Worm (Caenorhabditis elegans): ENCODE measurements around the gene sri-62.

sri-62 gene

ce11 chrII:2698378-2698777 lies at the start of gene sri-62:
sri-62 (minus strand) TSS chrII:2698478.
- TF ChIP-seq lin-11 (tag; optimal IDR thresholded peaks at IDR 0.05) (no peak), eyg-1 (tag; optimal IDR thresholded peaks at IDR 0.05) (no peak), nhr-232 (tag; optimal IDR thresholded peaks at IDR 0.05) (no peak), tbx-7 (tag; optimal IDR thresholded peaks at IDR 0.05) (no peak), pax-1 (tag; optimal IDR thresholded peaks at IDR 0.05) (no peak), pha-2 (tag; optimal IDR thresholded peaks at IDR 0.05) (no peak), pat-9 (tag; optimal IDR thresholded peaks at IDR 0.05) (no peak), pha-4 (tag; optimal IDR thresholded peaks at IDR 0.05) (no peak), ttx-3 (tag; optimal IDR thresholded peaks at IDR 0.05) (no peak), syd-9 (tag; optimal IDR thresholded peaks at IDR 0.05) (no peak), hlh-15 (tag; optimal IDR thresholded peaks at IDR 0.05) (no peak), ceh-14 (tag; optimal IDR thresholded peaks at IDR 0.05) (no peak), madf-2 (tag; optimal IDR thresholded peaks at IDR 0.05) (no peak), ztf-16 (tag; optimal IDR thresholded peaks at IDR 0.05) (no peak), T23F11.4 (GFP tag; optimal IDR thresholded peaks at IDR 0.05) (no peak), ama-1 (optimal IDR thresholded peaks at IDR 0.05) (no peak), ceh-19 (GFP tag; optimal IDR thresholded peaks at IDR 0.05) (no peak), unc-3 (GFP tag; conservative IDR thresholded peaks at IDR 0.05) (no peak), unc-3 (tag; optimal IDR thresholded peaks at IDR 0.05) (no peak), ets-4 (tag; optimal IDR thresholded peaks at IDR 0.05) (no peak)

- no peak for TF ChIP-seq ahr-1 (tag; optimal IDR thresholded peaks at IDR 0.05)
- no peak for TF ChIP-seq ceh-6 (GFP tag; optimal IDR thresholded peaks at IDR 0.05)
- no peak for TF ChIP-seq pqm-1 (tag; optimal IDR thresholded peaks at IDR 0.05)
- TF ChIP-seq madf-2 (tag; optimal IDR thresholded peaks at IDR 0.05): no peak
- no peak for TF ChIP-seq Y22D7AL.16 (tag; optimal IDR thresholded peaks at IDR 0.05)
- no peak for TF ChIP-seq pax-1 (tag; optimal IDR thresholded peaks at IDR 0.05)
- no peak for TF ChIP-seq syd-9 (tag; optimal IDR thresholded peaks at IDR 0.05)
- TF ChIP-seq pag-3 (tag; optimal IDR thresholded peaks at IDR 0.05; ENCODE audit: borderline replicate concordance): no peak
- no peak for TF ChIP-seq unc-55 (GFP tag; optimal IDR thresholded peaks at IDR 0.05)
- TF ChIP-seq zip-5 (tag; optimal IDR thresholded peaks at IDR 0.05): no peak
- no peak for TF ChIP-seq ref-2 (tag; optimal IDR thresholded peaks at IDR 0.05)
- no peak for TF ChIP-seq sdc-2 (tag; optimal IDR thresholded peaks at IDR 0.05)
- TF ChIP-seq F13H6.1 (tag; optimal IDR thresholded peaks at IDR 0.05): no peak
- TF ChIP-seq pros-1 (tag; optimal IDR thresholded peaks at IDR 0.05): no peak
- no peak for TF ChIP-seq fax-1 (tag; optimal IDR thresholded peaks at IDR 0.05)
- no peak for TF ChIP-seq dmd-4 (tag; optimal IDR thresholded peaks at IDR 0.05; ENCODE audit: borderline replicate concordance)
- no peak for TF ChIP-seq ceh-2 (tag; optimal IDR thresholded peaks at IDR 0.05)
- no peak for TF ChIP-seq ceh-31 (tag; optimal IDR thresholded peaks at IDR 0.05)
- TF ChIP-seq odd-2 (tag; optimal IDR thresholded peaks at IDR 0.05): no peak
- no peak for TF ChIP-seq ceh-48 (tag; optimal IDR thresholded peaks at IDR 0.05)
Observed at ce11 chrII:2742251-2742650, 44.0 kb upstream of the sri-62 start, which contains the start of gene T05A8.7. T05A8.7 (minus strand) TSS chrII:2742351.

- TF ChIP-seq fax-1 (tag; optimal IDR thresholded peaks at IDR 0.05): no peak
- no peak for TF ChIP-seq ref-2 (tag; optimal IDR thresholded peaks at IDR 0.05)
- TF ChIP-seq ceh-34 (tag; optimal IDR thresholded peaks at IDR 0.05): no peak
Observed at ce11 chrII:2741405-2741804, 43.1 kb upstream of the sri-62 start.

- TF ChIP-seq lim-6 (tag; optimal IDR thresholded peaks at IDR 0.05) (no peak), unc-55 (GFP tag; optimal IDR thresholded peaks at IDR 0.05) (no peak), F13H6.1 (tag; optimal IDR thresholded peaks at IDR 0.05) (no peak), ceh-30 (tag; optimal IDR thresholded peaks at IDR 0.05) (no peak), ceh-6 (GFP tag; optimal IDR thresholded peaks at IDR 0.05) (no peak), K09A11.1 (tag; optimal IDR thresholded peaks at IDR 0.05; ENCODE audit: insufficient read depth) (no peak), lin-11 (tag; optimal IDR thresholded peaks at IDR 0.05) (no peak), ceh-31 (tag; optimal IDR thresholded peaks at IDR 0.05) (no peak), npax-4 (tag; optimal IDR thresholded peaks at IDR 0.05) (no peak), nhr-11 (tag; optimal IDR thresholded peaks at IDR 0.05) (no peak), T23F11.4 (GFP tag; optimal IDR thresholded peaks at IDR 0.05) (no peak), hlh-6 (tag; optimal IDR thresholded peaks at IDR 0.05) (no peak), mec-3 (tag; optimal IDR thresholded peaks at IDR 0.05; ENCODE audit: borderline replicate concordance) (no peak), C38D4.7 (GFP tag; optimal IDR thresholded peaks at IDR 0.05) (no peak), ets-4 (tag; optimal IDR thresholded peaks at IDR 0.05) (no peak), fkh-6 (tag; optimal IDR thresholded peaks at IDR 0.05) (no peak), C08G9.2 (tag; optimal IDR thresholded peaks at IDR 0.05) (no peak)
Observed at ce11 chrII:2739619-2740018, 41.3 kb upstream of the sri-62 start, which contains the start of gene T05A8.6. T05A8.6 (minus strand) TSS chrII:2739719.
